Fruit fly (Drosophila melanogaster) whole organism, embryonic: ENCODE data around the gene CG43131.
A peak's percentile ranks its signal among the peaks of the same experiment; 100 is the strongest.

Source experiments
- C15 ChIP-seq: fragments of 200-800 bp; sonication (Bioruptor generic); IDR thresholded peaks from 3 replicates; pipeline ENCODE4 v1.3.6; 2022; ENCODE audit warnings: missing biosample characterization, missing genetic modification characterization
- CG10321 ChIP-seq: fragments of 200-800 bp; sonication (Bioruptor generic); IDR thresholded peaks from 2 replicates; pipeline ENCODE4 v1.3.6; 2022; ENCODE audit warnings: missing biosample characterization, missing genetic modification characterization
- CG10565 ChIP-seq: fragments of 200-800 bp; sonication (Bioruptor generic); optimal IDR thresholded peaks from 3 replicates; lab custom pipeline; 2016; ENCODE audit warnings: missing biosample characterization, mild to moderate bottlenecking, missing genetic modification characterization
- CG12071 ChIP-seq: fragments of 200-800 bp; sonication (Bioruptor generic); optimal IDR thresholded peaks from 3 replicates; lab custom pipeline; 2018; ENCODE audit warnings: missing biosample characterization, mild to moderate bottlenecking, missing genetic modification characterization
- CG12391 ChIP-seq: fragments of 200-800 bp; sonication (Bioruptor generic); optimal IDR thresholded peaks from 3 replicates; lab custom pipeline; 2018; ENCODE audit warnings: missing biosample characterization, mild to moderate bottlenecking, missing genetic modification characterization, moderate library complexity
- CG12659 ChIP-seq: fragments of 200-800 bp; sonication (Bioruptor generic); optimal IDR thresholded peaks from 3 replicates; lab custom pipeline; 2017; ENCODE audit warnings: mild to moderate bottlenecking, missing biosample characterization, missing genetic modification reagents, missing genetic modification characterization
- CG13775 ChIP-seq: fragments of 200-800 bp; sonication (Bioruptor generic); optimal IDR thresholded peaks from 3 replicates; lab custom pipeline; 2017; ENCODE audit warnings: missing biosample characterization, mild to moderate bottlenecking, missing genetic modification characterization
- CG14014 ChIP-seq: fragments of 200-800 bp; sonication (Bioruptor generic); IDR thresholded peaks from 2 replicates; pipeline ENCODE4 v1.3.6; 2022; ENCODE audit warnings: missing biosample characterization, missing genetic modification characterization
- CG14441 ChIP-seq: fragments of 200-800 bp; sonication (Bioruptor generic); IDR thresholded peaks from 2 replicates; pipeline ENCODE4 v1.3.6; 2022; ENCODE audit warnings: missing biosample characterization, missing genetic modification characterization
- CG15073 ChIP-seq: fragments of 200-800 bp; sonication (Bioruptor generic); optimal IDR thresholded peaks from 2 replicates; lab custom pipeline; 2016; ENCODE audit warnings: missing biosample characterization, missing genetic modification characterization
- CG17359 ChIP-seq: fragments of 200-800 bp; sonication (Bioruptor generic); optimal IDR thresholded peaks from 3 replicates; lab custom pipeline; 2018; ENCODE audit warnings: missing biosample characterization, mild to moderate bottlenecking, missing genetic modification characterization, moderate library complexity
- CG17385 ChIP-seq: fragments of 200-800 bp; sonication (Bioruptor generic); optimal IDR thresholded peaks from 3 replicates; lab custom pipeline; 2018; ENCODE audit warnings: missing biosample characterization, mild to moderate bottlenecking, missing genetic modification characterization
- CG1832 ChIP-seq: fragments of 200-800 bp; sonication (Bioruptor generic); optimal IDR thresholded peaks from 2 replicates; lab custom pipeline; 2017; ENCODE audit warnings: missing biosample characterization, mild to moderate bottlenecking, missing genetic modification characterization, inconsistent platforms
- CG3163 ChIP-seq: fragments of 200-800 bp; sonication (Bioruptor generic); optimal IDR thresholded peaks from 3 replicates; lab custom pipeline; 2016; ENCODE audit warnings: missing biosample characterization, missing genetic modification characterization
- CG32772 ChIP-seq: fragments of 200-800 bp; sonication (Bioruptor generic); IDR thresholded peaks from 2 replicates; pipeline ENCODE4 v1.3.6; 2022; ENCODE audit warnings: missing biosample characterization, missing genetic modification characterization
- CG33557 ChIP-seq: fragments of 200-800 bp; sonication (Bioruptor generic); optimal IDR thresholded peaks from 2 replicates; lab custom pipeline; 2019; ENCODE audit warnings: missing biosample characterization, mild to moderate bottlenecking, missing genetic modification characterization, moderate library complexity
- CG34224 ChIP-seq: fragments of 200-800 bp; sonication (Bioruptor generic); IDR thresholded peaks from 3 replicates; pipeline ENCODE4 v1.3.6; 2022; ENCODE audit warnings: missing biosample characterization, missing genetic modification characterization; ENCODE audit not compliant: partially characterized antibody
- CG34376 ChIP-seq: fragments of 200-800 bp; sonication (Bioruptor generic); optimal IDR thresholded peaks from 2 replicates; lab custom pipeline; 2018; ENCODE audit warnings: missing biosample characterization, mild to moderate bottlenecking, missing genetic modification characterization
- CG43689 ChIP-seq: fragments of 200-800 bp; sonication (Bioruptor generic); IDR thresholded peaks from 2 replicates; pipeline ENCODE4 v1.3.6; 2022; ENCODE audit warnings: missing biosample characterization, missing genetic modification characterization
- CG4404 ChIP-seq: fragments of 200-800 bp; sonication (Bioruptor generic); IDR thresholded peaks from 2 replicates; pipeline ENCODE4 v1.3.6; 2022; ENCODE audit warnings: missing biosample characterization, missing genetic modification characterization
- CG5180 ChIP-seq: fragments of 200-800 bp; sonication (Bioruptor generic); optimal IDR thresholded peaks from 3 replicates; lab custom pipeline; 2017; ENCODE audit warnings: missing biosample characterization, missing genetic modification characterization, mild to moderate bottlenecking, moderate library complexity, missing genetic modification reagents
- CG6683 ChIP-seq: fragments of 200-800 bp; sonication (Bioruptor generic); optimal IDR thresholded peaks from 2 replicates; lab custom pipeline; 2017; ENCODE audit warnings: missing biosample characterization, mild to moderate bottlenecking, missing genetic modification characterization, missing genetic modification reagents
- CG7745 ChIP-seq: fragments of 200-800 bp; sonication (Bioruptor generic); optimal IDR thresholded peaks from 2 replicates; lab custom pipeline; 2018; ENCODE audit warnings: missing biosample characterization, mild to moderate bottlenecking, missing genetic modification characterization, moderate library complexity
- CG7839 ChIP-seq: fragments of 200-800 bp; sonication (Bioruptor generic); optimal IDR thresholded peaks from 3 replicates; lab custom pipeline; 2018; ENCODE audit warnings: missing biosample characterization, mild to moderate bottlenecking, missing genetic modification characterization, moderate library complexity
- CkIIα-i1 ChIP-seq: fragments of 200-800 bp; sonication (Bioruptor generic); IDR thresholded peaks from 2 replicates; pipeline ENCODE4 v1.3.6; 2022; ENCODE audit warnings: missing biosample characterization, missing genetic modification characterization
- D19A ChIP-seq: fragments of 200-800 bp; optimal IDR thresholded peaks from 3 replicates; lab custom pipeline; 2019; ENCODE audit warnings: missing biosample characterization, mild to moderate bottlenecking, missing genetic modification characterization, moderate library complexity
- D19B ChIP-seq: fragments of 200-800 bp; sonication (Bioruptor generic); optimal IDR thresholded peaks from 2 replicates; lab custom pipeline; 2017; ENCODE audit warnings: missing biosample characterization, mild to moderate bottlenecking, missing genetic modification characterization
- Eip74EF ChIP-seq, 2 experiments: fragments of 200-800 bp in 1 of 2; fragments of >200 bp in 1 of 2; sonication (Bioruptor generic) in 1 of 2; optimal IDR thresholded peaks; 2 replicates each; lab custom pipeline; 2017 to 2019; ENCODE audit warnings: missing biosample characterization in 2 of 2, missing genetic modification characterization in 2 of 2, mild to moderate bottlenecking in 1 of 2, moderate library complexity in 1 of 2
- Ets97D ChIP-seq: fragments of 200-800 bp; sonication (Bioruptor generic); optimal IDR thresholded peaks from 3 replicates; lab custom pipeline; 2016; ENCODE audit warnings: missing biosample characterization, missing genetic modification characterization
- Hand ChIP-seq: fragments of 200-800 bp; sonication (Bioruptor generic); optimal IDR thresholded peaks from 2 replicates; lab custom pipeline; 2017; ENCODE audit warnings: mild to moderate bottlenecking, missing biosample characterization, missing genetic modification reagents, missing genetic modification characterization
- Myb ChIP-seq: fragments of 200-800 bp; sonication (Bioruptor generic); optimal IDR thresholded peaks from 2 replicates; lab custom pipeline; 2016; ENCODE audit warnings: missing biosample characterization, missing genetic modification characterization
- Ravus ChIP-seq: fragments of 200-800 bp; sonication (Bioruptor generic); IDR thresholded peaks from 2 replicates; pipeline ENCODE4 v1.3.6; 2022; ENCODE audit warnings: missing biosample characterization, missing genetic modification characterization
- Xbp1 ChIP-seq: fragments of 200-800 bp; sonication (Bioruptor generic); optimal IDR thresholded peaks from 3 replicates; lab custom pipeline; 2016; ENCODE audit warnings: missing biosample characterization, mild to moderate bottlenecking, missing genetic modification characterization
- YL-1 ChIP-seq: fragments of 200-800 bp; sonication (Bioruptor generic); optimal IDR thresholded peaks from 3 replicates; lab custom pipeline; 2017; ENCODE audit warnings: missing biosample characterization, mild to moderate bottlenecking, missing genetic modification characterization
- bowl ChIP-seq: fragments of 200-800 bp; sonication (Bioruptor generic); IDR thresholded peaks from 2 replicates; pipeline ENCODE4 v1.3.6; 2022; ENCODE audit warnings: missing biosample characterization, missing genetic modification characterization
- cad ChIP-seq: fragments of >200 bp; optimal IDR thresholded peaks from 2 replicates; lab custom pipeline; 2017; ENCODE audit warnings: missing biosample characterization, missing genetic modification characterization
- chif ChIP-seq, 2 experiments: fragments of 200-800 bp; sonication (Bioruptor generic); optimal IDR thresholded peaks; 3 replicates each; lab custom pipeline; 2016; ENCODE audit warnings: missing biosample characterization in 2 of 2, missing genetic modification characterization in 2 of 2
- chinmo ChIP-seq: fragments of 200-800 bp; sonication (Bioruptor generic); IDR thresholded peaks from 4 replicates; pipeline ENCODE4 v1.3.6; 2022; ENCODE audit warnings: missing biosample characterization, missing genetic modification characterization; ENCODE audit not compliant: partially characterized antibody
- crp ChIP-seq, 2 experiments: fragments of 200-800 bp; sonication (Bioruptor generic); optimal IDR thresholded peaks; 2 replicates in 1 of 2; 3 replicates in 1 of 2; lab custom pipeline; 2017; ENCODE audit warnings: missing biosample characterization in 2 of 2, missing genetic modification characterization in 2 of 2, mild to moderate bottlenecking in 1 of 2, moderate library complexity in 1 of 2
- en ChIP-seq: fragments of 200-800 bp; sonication (Bioruptor generic); optimal IDR thresholded peaks from 2 replicates; lab custom pipeline; 2016; ENCODE audit warnings: missing biosample characterization, missing genetic modification characterization
- ewg ChIP-seq: fragments of 200-800 bp; sonication (Bioruptor generic); optimal IDR thresholded peaks from 3 replicates; lab custom pipeline; 2017; ENCODE audit warnings: mild to moderate bottlenecking, missing biosample characterization, missing genetic modification reagents, missing genetic modification characterization
- fd102C ChIP-seq: fragments of 200-800 bp; sonication (Bioruptor generic); optimal IDR thresholded peaks from 2 replicates; lab custom pipeline; 2018; ENCODE audit warnings: missing biosample characterization, mild to moderate bottlenecking, missing genetic modification characterization, moderate library complexity
- fru ChIP-seq: fragments of >200 bp; optimal IDR thresholded peaks from 2 replicates; lab custom pipeline; 2017
- h ChIP-seq: fragments of >200 bp; optimal IDR thresholded peaks from 2 replicates; lab custom pipeline; 2017
- hth ChIP-seq: fragments of >200 bp; optimal IDR thresholded peaks from 2 replicates; lab custom pipeline; 2017; ENCODE audit warnings: inconsistent platforms
- klu ChIP-seq: fragments of 200-800 bp; sonication (Bioruptor generic); IDR thresholded peaks from 2 replicates; pipeline ENCODE4 v1.3.6; 2022; ENCODE audit warnings: missing biosample characterization, missing genetic modification characterization
- pb ChIP-seq: fragments of 200-800 bp; sonication (Bioruptor generic); optimal IDR thresholded peaks from 3 replicates; lab custom pipeline; 2016; ENCODE audit warnings: missing biosample characterization, missing genetic modification characterization
- pzg ChIP-seq: fragments of 200-800 bp; sonication (Bioruptor generic); optimal IDR thresholded peaks from 3 replicates; lab custom pipeline; 2018; ENCODE audit warnings: missing biosample characterization, mild to moderate bottlenecking, missing genetic modification characterization, moderate library complexity
- sim ChIP-seq: fragments of 200-800 bp; sonication (Bioruptor generic); IDR thresholded peaks from 2 replicates; pipeline ENCODE4 v1.3.6; 2022; ENCODE audit warnings: missing biosample characterization, missing genetic modification characterization
- toy ChIP-seq: fragments of 200-800 bp; sonication (Bioruptor generic); IDR thresholded peaks from 2 replicates; pipeline ENCODE4 v1.3.6; 2022; ENCODE audit warnings: missing biosample characterization, missing genetic modification characterization
- zf30C ChIP-seq: fragments of 200-800 bp; sonication (Bioruptor generic); optimal IDR thresholded peaks from 3 replicates; lab custom pipeline; 2018; ENCODE audit warnings: missing biosample characterization, mild to moderate bottlenecking, missing genetic modification characterization

Gene CG43131

DNA sequence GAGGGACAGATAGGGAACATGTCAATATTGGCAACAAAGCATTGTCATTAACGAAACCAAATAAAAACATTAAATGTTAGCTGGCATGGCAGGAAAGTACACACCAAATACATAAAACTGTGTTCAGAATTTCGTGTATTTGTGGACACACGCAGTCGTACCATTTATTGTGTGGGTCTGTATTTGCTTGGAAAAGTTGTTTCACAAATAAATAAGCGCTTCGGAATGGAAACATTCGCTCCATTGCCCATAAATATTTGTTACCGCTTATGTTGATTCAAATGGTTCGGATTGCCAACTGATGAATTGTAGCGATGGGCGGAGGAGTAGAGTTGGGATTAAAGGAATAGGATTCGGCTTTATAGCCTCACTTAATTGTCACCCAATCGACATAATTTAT, 944 bp downstream of the CG43131 start (continued):
- TF ChIP-seq CG7745 (tag; lab: Kevin White, UChicago) (peak; percentile 96), cad (no peak), CG1832 (GFP tag; lab: Kevin White, UChicago) (no peak), CG6683 (peak; percentile 85), CG10565 (GFP tag; lab: Kevin White, UChicago) (peak; percentile 2), CG12391 (tag; lab: Kevin White, UChicago) (peak; percentile 80), Myb (peak; percentile 44), YL-1 (peak; percentile 91), toy (no peak; the same call in 1 of the 2 replicates), Eip74EF (GFP tag; optimal IDR thresholded peaks at IDR 0.05; lab: Kevin White, UChicago) (peak in 1 of 2 experiments; percentile 82), D19B (GFP tag; lab: Kevin White, UChicago) (peak; percentile 66), fru (lab: Kevin White, UChicago) (no peak), CG14014 (GFP tag; lab: Robert Waterston, UW) (peak; percentile 80; the same call in 1 of the 2 replicates), CG17359 (tag; lab: Kevin White, UChicago) (peak; percentile 83), CG12659 (GFP tag; lab: Kevin White, UChicago) (peak; percentile 86), h (lab: Kevin White, UChicago) (no peak), CG10321 (GFP tag; lab: Robert Waterston, UW) (peak; percentile 51; the same call in 1 of the 2 replicates), CG43689 (GFP tag; lab: Robert Waterston, UW) (peak; percentile 60; the same call in 1 of the 2 replicates), CG34224 (GFP tag; lab: Robert Waterston, UW) (no peak), D19A (tag; lab: Kevin White, UChicago) (peak; percentile 75), klu (GFP tag; lab: Robert Waterston, UW) (0 out of 2 replicates have a peak, but pooled peaks have one; percentile 18), fd102C (peak; percentile 82), CG33557 (GFP tag; lab: Kevin White, UChicago) (peak; percentile 96), CG14441 (no peak; the same call in 1 of the 2 replicates), hth (lab: Kevin White, UChicago) (no peak), CG7839 (peak; percentile 78), Hand (GFP tag; lab: Kevin White, UChicago) (peak; percentile 83), Ets97D (GFP tag; lab: Kevin White, UChicago) (peak; percentile 16), Xbp1 (GFP tag; lab: Kevin White, UChicago) (peak; percentile 50), CG4404 (GFP tag; lab: Robert Waterston, UW) (no peak), CG17385 (GFP tag; lab: Kevin White, UChicago) (peak; percentile 70), chinmo (GFP tag; lab: Robert Waterston, UW) (no peak), CkIIα-i1 (GFP tag; lab: Robert Waterston, UW) (peak; percentile 18; the same call in 1 of the 2 replicates), CG34376 (peak; percentile 79), chif (GFP tag; optimal IDR thresholded peaks at IDR 0.05; lab: Kevin White, UChicago) (peak; percentile 75 to 84), en (GFP tag; lab: Kevin White, UChicago) (peak; percentile 81), CG15073 (GFP tag; lab: Kevin White, UChicago) (peak; percentile 26), CG13775 (GFP tag; lab: Kevin White, UChicago) (peak; percentile 65), sim (GFP tag; lab: Robert Waterston, UW) (peak; percentile 70), pzg (GFP tag; lab: Kevin White, UChicago) (peak; percentile 6), Ravus (no peak), CG5180 (GFP tag; lab: Kevin White, UChicago) (peak; percentile 72), CG12071 (GFP tag; lab: Kevin White, UChicago) (peak; percentile 93), crp (GFP tag; optimal IDR thresholded peaks at IDR 0.05; lab: Kevin White, UChicago) (peak in 1 of 2 experiments; percentile 33), ewg (GFP tag; lab: Kevin White, UChicago) (peak; percentile 72), CG32772 (no peak), CG3163 (GFP tag; lab: Kevin White, UChicago) (peak; percentile 74), C15 (GFP tag; lab: Robert Waterston, UW) (peak; percentile 31; the same call in 1 of the 3 replicates), zf30C (no peak), pb (GFP tag; lab: Kevin White, UChicago) (peak; percentile 66), bowl (no peak)
